Fruit fly (Drosophila melanogaster) whole organism, prepupa: ENCODE measurements around the gene ens.

Experiments used
- Blimp-1 ChIP-seq: fragments of 200-800 bp; sonication (Bioruptor generic); optimal IDR thresholded peaks from 3 replicates; lab custom pipeline; 2017; ENCODE audit warnings: missing biosample characterization, missing genetic modification characterization, mild to moderate bottlenecking, moderate library complexity, missing genetic modification reagents
- CG11762 ChIP-seq: fragments of 200-800 bp; sonication (Bioruptor generic); optimal IDR thresholded peaks from 3 replicates; lab custom pipeline; 2016; ENCODE audit warnings: missing biosample characterization, missing genetic modification characterization; ENCODE audit not compliant: insufficient read depth
- CG1621 ChIP-seq: fragments of 200-800 bp; sonication (Bioruptor generic); optimal IDR thresholded peaks from 3 replicates; lab custom pipeline; 2018; ENCODE audit warnings: missing biosample characterization, mild to moderate bottlenecking, missing genetic modification characterization
- Gug ChIP-seq: fragments of 200-800 bp; sonication (Bioruptor generic); IDR thresholded peaks from 2 replicates; pipeline ENCODE4 v1.3.6; 2022; ENCODE audit warnings: missing biosample characterization, missing genetic modification characterization
- Hr38 ChIP-seq: sonication (Bioruptor generic); optimal IDR thresholded peaks from 2 replicates; lab custom pipeline; 2016; ENCODE audit warnings: missing biosample characterization, missing genetic modification characterization
- Hr4 ChIP-seq: fragments of 200-800 bp; sonication (Bioruptor generic); optimal IDR thresholded peaks from 3 replicates; lab custom pipeline; 2016; ENCODE audit warnings: missing biosample characterization, missing genetic modification characterization
- Sox14 ChIP-seq: fragments of 200-800 bp; sonication (Bioruptor generic); optimal IDR thresholded peaks from 3 replicates; lab custom pipeline; 2016; ENCODE audit warnings: missing biosample characterization, missing genetic modification characterization
- dsx ChIP-seq: fragments of 200-800 bp; optimal IDR thresholded peaks from 3 replicates; lab custom pipeline; 2019; ENCODE audit warnings: missing biosample characterization, mild to moderate bottlenecking, missing genetic modification characterization, moderate library complexity; ENCODE audit not compliant: poor library complexity, severe bottlenecking
- pdm3 ChIP-seq: fragments of 200-800 bp; sonication (Bioruptor generic); optimal IDR thresholded peaks from 3 replicates; lab custom pipeline; 2016; ENCODE audit warnings: missing biosample characterization, missing genetic modification characterization

DNA sequence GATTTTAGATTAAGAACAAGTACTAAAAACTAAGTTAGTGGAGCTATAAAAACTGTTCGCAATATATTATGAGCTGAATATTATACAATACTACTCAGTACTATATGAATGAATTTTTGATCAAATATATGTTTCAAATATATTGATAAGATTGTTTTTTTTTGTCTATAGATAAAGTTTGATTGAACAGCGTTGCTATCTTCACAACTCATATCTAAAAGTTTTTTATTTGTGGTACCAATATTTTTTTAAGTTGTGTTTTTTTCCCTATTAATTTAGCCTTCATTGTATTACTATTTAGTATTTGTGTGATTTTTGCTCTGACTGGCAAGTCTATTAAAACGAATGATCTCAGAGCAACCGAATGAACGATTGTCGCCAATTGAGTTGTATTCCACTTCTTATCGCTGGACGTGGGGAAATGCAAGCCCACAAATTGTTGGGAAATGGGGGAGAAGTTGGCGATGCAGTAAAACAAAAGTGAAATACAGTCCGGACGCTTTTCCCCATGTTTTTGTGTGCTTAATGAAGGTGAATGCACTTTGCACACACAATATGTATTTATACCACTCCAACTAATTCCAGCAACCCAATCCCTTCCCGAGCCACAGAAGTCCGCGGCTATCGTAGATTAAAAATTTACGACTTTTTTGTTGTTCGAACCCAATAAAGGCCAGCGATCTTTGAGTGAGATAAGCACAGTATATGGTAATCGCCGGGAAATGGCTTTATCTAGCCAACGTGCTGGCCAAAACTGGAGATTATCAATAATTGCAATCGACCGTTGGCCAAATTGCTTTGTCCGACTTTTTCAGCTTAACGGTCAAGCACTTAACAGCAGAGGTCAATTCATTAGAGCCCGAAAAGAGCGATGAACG, 17.6 kb downstream of the ens start:
- no peak for TF ChIP-seq Hr38 (GFP tag; lab: Kevin White, UChicago)
- no peak for TF ChIP-seq dsx
- 0 out of 2 replicates have a peak, but pooled peaks have one; percentile 17 for TF ChIP-seq Gug (GFP tag; lab: Robert Waterston, UW)
- TF ChIP-seq Sox14 (GFP tag; lab: Kevin White, UChicago), result no peak
- no peak for TF ChIP-seq Blimp-1 (GFP tag; lab: Kevin White, UChicago)
- peak; percentile 22 for TF ChIP-seq pdm3 (GFP tag; lab: Kevin White, UChicago)
- TF ChIP-seq CG1621, result no peak
- no peak for TF ChIP-seq CG11762 (GFP tag; lab: Kevin White, UChicago)
- TF ChIP-seq Hr4, result peak; percentile 18
